Worm (Caenorhabditis elegans): ENCODE data around the gene C11H1.5.

The C11H1.5 gene

ce11 chrX:14311583-14311982 lies 8.6 kb upstream of the C11H1.5 start, which contains the start of gene mgrn-1:
Gene mgrn-1 (minus strand): TSS chrX:14311683.
- TF ChIP-seq unc-62 (GFP tag; optimal IDR thresholded peaks at IDR 0.05): no peak

- TF ChIP-seq unc-62 (GFP tag; optimal IDR thresholded peaks at IDR 0.05): no peak
Measured at ce11 chrX:14309656-14310055, 6.7 kb upstream of the C11H1.5 start.

DNA sequence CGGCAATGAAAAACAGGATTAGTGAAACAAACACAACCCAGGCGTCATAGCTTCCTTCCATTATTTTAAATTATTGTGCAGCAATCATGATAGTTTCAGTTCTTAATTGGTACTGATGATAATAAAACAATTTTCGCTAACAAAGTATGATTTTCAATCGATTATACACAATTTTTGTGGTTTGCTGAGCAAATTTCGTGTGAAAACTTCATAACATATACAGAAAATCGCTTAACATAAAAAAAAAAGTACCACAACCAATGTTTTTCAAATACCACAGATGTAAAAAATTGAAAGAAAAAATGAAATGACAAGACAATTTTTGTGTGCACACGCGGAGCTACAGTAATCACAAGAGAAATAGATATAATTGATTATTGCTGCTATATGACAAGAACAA lies 4.7 kb upstream of the C11H1.5 start, which contains the start of gene gphr-2:
TSS of gene gphr-2 (minus strand) at position 101 of the 400 bp plus-strand sequence.
- no peak for TF ChIP-seq unc-62 (GFP tag; optimal IDR thresholded peaks at IDR 0.05)

- no peak for TF ChIP-seq unc-62 (GFP tag; optimal IDR thresholded peaks at IDR 0.05)
Measured at ce11 chrX:14297209-14297608, 5.8 kb downstream of the C11H1.5 start.

DNA sequence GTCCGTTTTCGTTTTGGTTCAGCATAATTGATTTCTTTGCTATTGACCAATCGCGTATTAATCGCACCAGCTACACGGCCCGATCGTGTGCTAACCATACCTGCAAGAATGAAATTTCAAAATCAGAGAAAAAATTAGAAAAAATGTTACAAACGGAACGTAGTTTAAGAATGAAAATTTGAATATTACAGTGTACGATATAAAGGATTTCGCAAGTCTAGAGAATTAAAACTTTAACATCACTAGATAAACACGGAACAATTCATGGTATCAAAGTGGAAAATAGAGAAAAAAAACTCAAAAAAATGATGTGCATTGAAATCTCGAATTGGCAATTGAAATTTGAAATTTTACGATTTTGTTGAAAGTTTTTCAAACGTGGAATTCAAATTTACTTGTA lies 6.4 kb downstream of the C11H1.5 start, which contains the start of gene madd-3:
TSS of gene madd-3 (minus strand) at position 101 of the 400 bp plus-strand sequence.
- no peak for TF ChIP-seq unc-62 (GFP tag; optimal IDR thresholded peaks at IDR 0.05)

DNA sequence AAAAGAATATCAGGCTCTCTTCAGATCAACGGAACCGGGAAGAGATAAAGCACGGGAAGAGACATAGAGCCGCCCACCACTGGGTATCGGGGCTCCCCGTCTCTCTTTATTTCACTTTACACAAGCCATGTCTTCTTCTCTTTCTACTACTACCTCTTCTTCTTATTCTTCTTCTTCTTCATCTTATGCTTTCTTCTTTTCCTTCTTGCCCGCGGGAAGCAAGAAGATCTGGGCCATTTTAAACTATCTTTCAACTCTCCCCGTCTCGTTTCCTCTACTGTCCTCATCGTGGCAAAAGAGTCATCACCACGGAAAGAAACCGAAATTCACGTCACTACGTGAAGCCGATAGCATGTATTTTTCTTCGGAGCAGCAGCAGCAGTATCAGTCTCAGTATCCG lies 10.3 kb downstream of the C11H1.5 start:
- TF ChIP-seq unc-62 (GFP tag; optimal IDR thresholded peaks at IDR 0.05): no peak

DNA sequence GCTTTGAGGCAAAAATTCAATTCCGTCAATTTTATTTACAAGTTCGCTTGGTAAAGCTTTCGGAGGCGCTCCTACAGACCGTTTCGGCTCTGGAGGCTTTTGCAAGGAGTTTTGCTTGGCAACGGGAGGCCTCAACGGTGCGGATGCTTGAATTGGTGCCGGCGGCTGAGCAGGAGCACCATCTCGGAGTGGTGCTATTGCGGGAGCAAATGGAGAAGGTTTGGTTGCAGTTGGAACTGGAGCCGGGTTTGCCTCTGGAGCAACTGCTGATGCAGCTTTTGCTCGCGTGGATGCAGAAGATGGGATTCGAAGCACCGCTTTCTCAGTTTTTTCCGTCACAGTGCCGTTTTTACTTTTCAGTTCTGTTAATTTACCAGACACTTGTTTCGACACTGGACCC lies 13.0 kb downstream of the C11H1.5 start:
- TF ChIP-seq unc-62 (GFP tag; optimal IDR thresholded peaks at IDR 0.05): no peak

- no peak for TF ChIP-seq unc-62 (GFP tag; optimal IDR thresholded peaks at IDR 0.05)
Measured at ce11 chrX:14287888-14288287, 15.1 kb downstream of the C11H1.5 start.

DNA sequence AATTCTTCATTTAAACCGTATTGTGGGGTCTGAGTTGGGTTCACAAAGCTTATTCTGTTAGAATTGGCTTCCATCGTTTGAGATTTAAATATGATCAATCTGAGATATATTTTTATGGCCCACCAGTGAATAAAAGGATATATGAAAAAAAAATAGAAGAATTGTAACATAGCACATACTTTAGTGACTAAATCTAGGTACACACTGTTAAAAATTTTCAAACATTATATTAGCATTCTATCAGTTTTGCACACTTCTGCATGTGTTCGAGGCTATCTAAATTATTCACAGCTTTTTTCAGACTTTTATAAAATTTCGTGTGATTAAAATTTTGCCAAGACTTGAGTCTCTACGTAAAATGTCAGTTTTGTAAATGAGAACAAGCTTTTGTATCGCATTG lies 21.5 kb downstream of the C11H1.5 start, which contains the start of gene E02H4.2:
TSS of gene E02H4.2 (minus strand) at position 101 of the 400 bp plus-strand sequence.
- no peak for TF ChIP-seq unc-62 (GFP tag; optimal IDR thresholded peaks at IDR 0.05)

DNA sequence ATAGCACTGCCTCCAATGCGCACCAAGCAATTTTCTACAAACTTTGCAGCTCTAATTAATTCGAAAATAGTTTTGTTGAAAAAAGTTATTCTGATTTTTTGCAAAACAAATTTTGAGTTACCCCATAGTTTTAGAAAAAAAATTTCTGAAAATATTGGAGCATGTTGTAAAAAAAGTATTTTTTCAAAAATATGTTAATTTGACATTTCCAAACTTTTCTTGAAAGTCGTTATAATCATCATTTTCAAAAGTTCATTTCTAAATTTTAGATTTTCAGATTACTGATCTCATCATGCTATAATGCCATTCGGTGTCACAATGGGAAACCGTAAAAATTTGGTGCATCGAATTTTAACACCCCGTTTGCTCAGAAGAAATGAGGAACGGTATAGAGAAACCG lies 35.2 kb downstream of the C11H1.5 start, which contains the start of gene del-1:
TSS of gene del-1 (plus strand) at position 301 of the 400 bp plus-strand sequence.
- TF ChIP-seq unc-62 (GFP tag; optimal IDR thresholded peaks at IDR 0.05): no peak

- no peak for TF ChIP-seq unc-62 (GFP tag; optimal IDR thresholded peaks at IDR 0.05)
Measured at ce11 chrX:14267170-14267569, 35.8 kb downstream of the C11H1.5 start.

- TF ChIP-seq unc-62 (GFP tag; optimal IDR thresholded peaks at IDR 0.05): no peak
Measured at ce11 chrX:14263473-14263872, 39.5 kb downstream of the C11H1.5 start, which contains the start of gene E02H4.8. Gene E02H4.8 (minus strand): TSS chrX:14263573.

DNA sequence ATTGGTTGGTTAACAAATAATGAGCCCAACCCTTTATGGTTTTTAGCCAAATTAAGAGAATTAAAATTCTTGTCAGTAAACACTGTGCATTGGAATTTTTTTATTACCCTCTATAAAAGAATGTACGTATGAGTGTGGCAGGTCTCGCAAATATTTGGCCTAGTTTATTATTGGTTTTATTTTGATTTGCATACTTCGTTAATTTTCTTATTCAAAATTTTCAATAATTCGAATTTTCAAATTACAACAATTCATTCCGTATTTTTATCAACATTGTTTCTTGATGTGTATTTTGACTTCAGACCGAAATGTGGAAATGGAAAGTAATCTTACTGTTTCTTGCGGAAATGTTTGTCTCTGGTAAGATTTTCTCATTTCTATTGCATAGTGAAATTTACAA lies 45.3 kb downstream of the C11H1.5 start, which contains the start of gene E02H4.4:
TSS of gene E02H4.4 (plus strand) at position 301 of the 400 bp plus-strand sequence.
- no peak for TF ChIP-seq unc-62 (GFP tag; optimal IDR thresholded peaks at IDR 0.05)

DNA sequence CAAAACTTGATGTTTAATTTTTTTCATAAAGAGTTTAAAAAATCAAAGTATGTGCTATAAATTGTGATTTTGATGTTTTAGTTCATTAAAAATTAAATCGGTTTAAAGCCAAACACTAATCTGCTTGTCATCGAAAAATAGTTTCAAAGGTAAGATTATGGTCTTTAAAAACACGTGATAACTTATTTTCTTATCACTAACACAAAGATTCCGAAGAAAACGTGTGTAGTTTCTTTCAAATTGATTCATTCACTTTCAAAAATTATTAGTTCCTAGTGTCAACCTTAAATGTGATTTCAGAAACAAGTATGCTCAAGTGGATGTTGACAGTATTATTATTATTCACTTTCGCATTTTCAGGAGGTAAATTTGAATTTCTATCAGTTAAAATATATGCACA lies 47.0 kb downstream of the C11H1.5 start, which contains the start of gene E02H4.7:
TSS of gene E02H4.7 (plus strand) at position 301 of the 400 bp plus-strand sequence.
- no peak for TF ChIP-seq unc-62 (GFP tag; optimal IDR thresholded peaks at IDR 0.05)

ce11 chrX:14255031-14255430 lies 47.9 kb downstream of the C11H1.5 start, which contains the start of gene E02H4.5:
Gene E02H4.5 (minus strand): TSS chrX:14255131.
- no peak for TF ChIP-seq unc-62 (GFP tag; optimal IDR thresholded peaks at IDR 0.05)

- no peak for TF ChIP-seq unc-62 (GFP tag; optimal IDR thresholded peaks at IDR 0.05)
Measured at ce11 chrX:14252042-14252441, 50.9 kb downstream of the C11H1.5 start, which contains the start of gene E02H4.6. Gene E02H4.6 (minus strand): TSS chrX:14252142.
